Worm (Caenorhabditis elegans): ENCODE data around the gene btf-1.

Gene btf-1

ce11 chrII:13183228-13183755, 16.7 kb upstream of the btf-1 start, which contains the start of the genes W09H1.4 and his-73:
Gene W09H1.4 (plus strand): TSS chrII:13183528.
Gene his-73 (plus strand): TSS chrII:13183705.
- no peak for TF ChIP-seq hlh-13 (GFP tag; optimal IDR thresholded peaks at IDR 0.05)
- no peak for TF ChIP-seq madf-2 (tag; optimal IDR thresholded peaks at IDR 0.05)

- TF ChIP-seq zip-5 (tag; optimal IDR thresholded peaks at IDR 0.05) = no peak
- no peak for TF ChIP-seq che-1 (tag; optimal IDR thresholded peaks at IDR 0.05)
- no peak for TF ChIP-seq tbx-7 (tag; optimal IDR thresholded peaks at IDR 0.05)
- no peak for TF ChIP-seq ref-2 (tag; optimal IDR thresholded peaks at IDR 0.05)
- no peak for TF ChIP-seq odd-2 (tag; optimal IDR thresholded peaks at IDR 0.05)
These were observed 15.8 kb upstream of the btf-1 start, which contains the start of gene W09H1.3 for ce11 chrII:13184129-13184528. Gene W09H1.3 (plus strand): TSS chrII:13184429.

ce11 chrII:13187188-13187587, 12.8 kb upstream of the btf-1 start, which contains the start of gene mecr-1:
Gene mecr-1 (minus strand): TSS chrII:13187314.
- TF ChIP-seq nfya-1 (tag; optimal IDR thresholded peaks at IDR 0.05) (no peak), rnt-1 (tag; optimal IDR thresholded peaks at IDR 0.05) (no peak), pag-3 (tag; optimal IDR thresholded peaks at IDR 0.05; ENCODE audit: borderline replicate concordance) (no peak), ttx-3 (tag; optimal IDR thresholded peaks at IDR 0.05) (no peak), ceh-31 (tag; optimal IDR thresholded peaks at IDR 0.05) (peak; percentile 42), ceh-18 (tag; optimal IDR thresholded peaks at IDR 0.05) (no peak), odd-2 (tag; optimal IDR thresholded peaks at IDR 0.05) (no peak), tbx-2 (tag; optimal IDR thresholded peaks at IDR 0.05) (no peak), pax-1 (tag; optimal IDR thresholded peaks at IDR 0.05) (no peak)

ce11 chrII:13188084-13188483, 11.9 kb upstream of the btf-1 start:
- no peak for TF ChIP-seq elt-2 (tag; optimal IDR thresholded peaks at IDR 0.05)
- TF ChIP-seq C08G9.2 (tag; optimal IDR thresholded peaks at IDR 0.05) = no peak
- no peak for TF ChIP-seq che-1 (tag; optimal IDR thresholded peaks at IDR 0.05)
- TF ChIP-seq F13H6.1 (tag; optimal IDR thresholded peaks at IDR 0.05) = no peak
- no peak for TF ChIP-seq lin-11 (tag; optimal IDR thresholded peaks at IDR 0.05)
- TF ChIP-seq elt-4 (tag; optimal IDR thresholded peaks at IDR 0.05) = no peak
- no peak for TF ChIP-seq ceh-14 (tag; optimal IDR thresholded peaks at IDR 0.05)
- no peak for TF ChIP-seq ceh-34 (tag; optimal IDR thresholded peaks at IDR 0.05)
- no peak for TF ChIP-seq pha-4 (tag; optimal IDR thresholded peaks at IDR 0.05)
- no peak for TF ChIP-seq eyg-1 (tag; optimal IDR thresholded peaks at IDR 0.05)
- no peak for TF ChIP-seq Y22D7AL.16 (tag; optimal IDR thresholded peaks at IDR 0.05)
- TF ChIP-seq nhr-11 (tag; optimal IDR thresholded peaks at IDR 0.05) = no peak
- TF ChIP-seq unc-42 (tag; optimal IDR thresholded peaks at IDR 0.05) = no peak
- TF ChIP-seq hlh-6 (tag; optimal IDR thresholded peaks at IDR 0.05) = no peak
- no peak for TF ChIP-seq ref-2 (tag; optimal IDR thresholded peaks at IDR 0.05)
- no peak for TF ChIP-seq unc-86 (tag; optimal IDR thresholded peaks at IDR 0.05)
- TF ChIP-seq hlh-15 (tag; optimal IDR thresholded peaks at IDR 0.05) = no peak
- TF ChIP-seq pqm-1 (tag; optimal IDR thresholded peaks at IDR 0.05) = no peak

- no peak for TF ChIP-seq fax-1 (tag; optimal IDR thresholded peaks at IDR 0.05)
- TF ChIP-seq syd-9 (tag; optimal IDR thresholded peaks at IDR 0.05) = no peak
- TF ChIP-seq ceh-14 (tag; optimal IDR thresholded peaks at IDR 0.05) = no peak
- TF ChIP-seq lim-6 (tag; optimal IDR thresholded peaks at IDR 0.05) = no peak
- TF ChIP-seq tbx-7 (tag; optimal IDR thresholded peaks at IDR 0.05) = no peak
- TF ChIP-seq ttx-3 (tag; optimal IDR thresholded peaks at IDR 0.05) = no peak
- no peak for TF ChIP-seq pat-9 (tag; optimal IDR thresholded peaks at IDR 0.05)
- TF ChIP-seq elt-4 (tag; optimal IDR thresholded peaks at IDR 0.05) = no peak
- TF ChIP-seq mec-3 (tag; optimal IDR thresholded peaks at IDR 0.05; ENCODE audit: borderline replicate concordance) = peak; percentile 39
- TF ChIP-seq elt-2 (tag; optimal IDR thresholded peaks at IDR 0.05) = no peak
- TF ChIP-seq unc-55 (GFP tag; optimal IDR thresholded peaks at IDR 0.05) = peak; percentile 97
- TF ChIP-seq tbx-2 (tag; optimal IDR thresholded peaks at IDR 0.05) = peak; percentile 56
- TF ChIP-seq rnt-1 (tag; optimal IDR thresholded peaks at IDR 0.05) = peak; percentile 16
- TF ChIP-seq Y22D7AL.16 (tag; optimal IDR thresholded peaks at IDR 0.05) = no peak
- no peak for TF ChIP-seq ceh-22 (tag; optimal IDR thresholded peaks at IDR 0.05)
- TF ChIP-seq nhr-232 (tag; optimal IDR thresholded peaks at IDR 0.05) = no peak
- no peak for TF ChIP-seq npax-4 (tag; optimal IDR thresholded peaks at IDR 0.05)
- TF ChIP-seq ceh-48 (tag; optimal IDR thresholded peaks at IDR 0.05) = no peak
- TF ChIP-seq ahr-1 (tag; optimal IDR thresholded peaks at IDR 0.05) = no peak
- no peak for TF ChIP-seq dmd-4 (tag; optimal IDR thresholded peaks at IDR 0.05; ENCODE audit: borderline replicate concordance)
- no peak for TF ChIP-seq sdc-2 (tag; optimal IDR thresholded peaks at IDR 0.05)
- no peak for TF ChIP-seq hlh-8 (tag; optimal IDR thresholded peaks at IDR 0.05)
- TF ChIP-seq eyg-1 (tag; optimal IDR thresholded peaks at IDR 0.05) = no peak
- peak; percentile 83 for TF ChIP-seq ceh-34 (tag; optimal IDR thresholded peaks at IDR 0.05)
- TF ChIP-seq ref-2 (tag; optimal IDR thresholded peaks at IDR 0.05) = peak; percentile 24
- TF ChIP-seq ceh-18 (tag; optimal IDR thresholded peaks at IDR 0.05) = peak; percentile 49
These were observed 10.6 kb upstream of the btf-1 start for ce11 chrII:13189363-13189762.
